Worm (Caenorhabditis elegans) whole organism, young adult: ENCODE results near the gene sra-28.
A peak's percentile ranks its signal among the peaks of the same experiment; 100 is the strongest.

ENCODE experiments used
- B0261.1 ChIP-seq: sonication (generic microtip); optimal IDR thresholded peaks from 2 replicates; lab custom pipeline; 2016; ENCODE audit warnings: mild to moderate bottlenecking, missing genetic modification characterization, moderate library complexity, missing compliant biosample characterization
- F22D6.2 ChIP-seq: sonication (generic microtip); optimal IDR thresholded peaks from 2 replicates; lab custom pipeline; 2016; ENCODE audit warnings: mild to moderate bottlenecking, missing genetic modification characterization, missing compliant biosample characterization
- K11D2.4 ChIP-seq: fragments of 200-800 bp; sonication (Bioruptor generic); IDR thresholded peaks from 2 replicates; pipeline ENCODE4 v1.3.6; 2022; ENCODE audit warnings: missing genetic modification reagents, missing genetic modification characterization, missing compliant biosample characterization
- K12H6.12 ChIP-seq: fragments of 200-800 bp; sonication (Bioruptor generic); optimal IDR thresholded peaks from 2 replicates; lab custom pipeline; 2018; ENCODE audit warnings: mild to moderate bottlenecking, missing genetic modification characterization, missing compliant biosample characterization
- T26A5.8 ChIP-seq: sonication (generic microtip); optimal IDR thresholded peaks from 2 replicates; lab custom pipeline; 2016; ENCODE audit warnings: missing genetic modification characterization, missing compliant biosample characterization
- Y53G8AR.9 ChIP-seq: fragments of 200-800 bp; sonication (Bioruptor generic); conservative IDR thresholded peaks from 2 replicates; pipeline ENCODE4 v1.3.6; 2022; ENCODE audit warnings: missing genetic modification reagents, missing genetic modification characterization, missing compliant biosample characterization
- ZK185.1 ChIP-seq: sonication (generic microtip); optimal IDR thresholded peaks from 2 replicates; lab custom pipeline; 2016; ENCODE audit warnings: mild to moderate bottlenecking, missing genetic modification characterization, missing compliant biosample characterization; ENCODE audit not compliant: poor library complexity, severe bottlenecking
- ama-1 ChIP-seq, 3 experiments: fragments of 150-350 bp in 1 of 3; sonication (generic microtip) in 2 of 3; optimal IDR thresholded peaks; 2 replicates each; lab custom pipeline; 2014 to 2018; ENCODE audit warnings: missing biosample characterization in 2 of 3, missing genetic modification characterization in 2 of 3, missing genetic modification reagents in 2 of 3
- attf-3 ChIP-seq: fragments of 200-800 bp; sonication (Bioruptor generic); conservative IDR thresholded peaks from 2 replicates; pipeline ENCODE4 v1.3.6; 2022; ENCODE audit warnings: missing genetic modification reagents, missing genetic modification characterization, missing compliant biosample characterization
- ccch-3 ChIP-seq: fragments of 200-800 bp; sonication (Bioruptor generic); optimal IDR thresholded peaks from 2 replicates; lab custom pipeline; 2018; ENCODE audit warnings: mild to moderate bottlenecking, missing genetic modification characterization, missing compliant biosample characterization
- ceh-100 ChIP-seq: fragments of 200-800 bp; sonication (Bioruptor generic); IDR thresholded peaks from 2 replicates; pipeline ENCODE4 v1.3.6; 2022; ENCODE audit warnings: missing genetic modification reagents, missing genetic modification characterization, missing compliant biosample characterization
- ceh-40 ChIP-seq: fragments of 200-800 bp; sonication (Bioruptor generic); IDR thresholded peaks from 2 replicates; pipeline ENCODE4 v1.3.6; 2022; ENCODE audit warnings: missing genetic modification characterization, missing compliant biosample characterization
- die-1 ChIP-seq: sonication (generic microtip); optimal IDR thresholded peaks from 2 replicates; lab custom pipeline; 2016; ENCODE audit warnings: missing genotype, mild to moderate bottlenecking, missing genetic modification characterization, missing compliant biosample characterization
- egl-44 ChIP-seq: fragments of 200-800 bp; sonication (Bioruptor generic); IDR thresholded peaks from 2 replicates; pipeline ENCODE4 v1.3.6; 2022; ENCODE audit warnings: missing genetic modification reagents, missing genetic modification characterization, missing compliant biosample characterization
- egrh-3 ChIP-seq: fragments of 200-800 bp; sonication (Bioruptor generic); IDR thresholded peaks from 2 replicates; pipeline ENCODE4 v1.3.6; 2022; ENCODE audit warnings: missing genetic modification reagents, missing genetic modification characterization, missing compliant biosample characterization
- ekl-4 ChIP-seq: fragments of 200-800 bp; sonication (Bioruptor generic); IDR thresholded peaks from 2 replicates; pipeline ENCODE4 v1.3.6; 2022; ENCODE audit warnings: missing genetic modification reagents, missing genetic modification characterization, missing compliant biosample characterization
- gei-17 ChIP-seq: fragments of 200-800 bp; sonication (Bioruptor generic); optimal IDR thresholded peaks from 2 replicates; lab custom pipeline; 2018; ENCODE audit warnings: mild to moderate bottlenecking, missing genetic modification characterization, missing compliant biosample characterization
- hmg-20 ChIP-seq: fragments of 200-800 bp; sonication (Bioruptor generic); IDR thresholded peaks from 2 replicates; pipeline ENCODE4 v1.3.6; 2022; ENCODE audit warnings: missing genetic modification reagents, missing genetic modification characterization, missing compliant biosample characterization
- hsf-1 ChIP-seq: fragments of 200-800 bp; sonication (Bioruptor generic); IDR thresholded peaks from 2 replicates; pipeline ENCODE4 v1.3.6; 2022; ENCODE audit warnings: missing genetic modification reagents, missing genetic modification characterization, missing compliant biosample characterization
- lag-1 ChIP-seq: fragments of 200-800 bp; sonication (Bioruptor generic); IDR thresholded peaks from 2 replicates; pipeline ENCODE4 v1.3.6; 2022; ENCODE audit warnings: missing genetic modification reagents, missing genetic modification characterization, missing compliant biosample characterization
- let-526 ChIP-seq: fragments of 200-800 bp; sonication (Bioruptor generic); IDR thresholded peaks from 2 replicates; pipeline ENCODE4 v1.3.6; 2022; ENCODE audit warnings: missing genetic modification reagents, missing genetic modification characterization, missing compliant biosample characterization
- lin-26 ChIP-seq: fragments of 200-800 bp; sonication (Bioruptor generic); IDR thresholded peaks from 2 replicates; pipeline ENCODE4 v1.3.6; 2022; ENCODE audit warnings: missing genetic modification reagents, missing genetic modification characterization, missing compliant biosample characterization
- lin-40 ChIP-seq: sonication (generic microtip); optimal IDR thresholded peaks from 2 replicates; lab custom pipeline; 2016; ENCODE audit warnings: missing genetic modification characterization, mild to moderate bottlenecking, missing compliant biosample characterization, missing genotype, missing genetic modification reagents
- madf-3 ChIP-seq: fragments of 200-800 bp; sonication (Bioruptor generic); IDR thresholded peaks from 2 replicates; pipeline ENCODE4 v1.3.6; 2022; ENCODE audit warnings: missing genetic modification reagents, missing genetic modification characterization, missing compliant biosample characterization
- madf-6 ChIP-seq: fragments of 200-800 bp; sonication (Bioruptor generic); IDR thresholded peaks from 2 replicates; pipeline ENCODE4 v1.3.6; 2022; ENCODE audit warnings: missing genetic modification reagents, missing genetic modification characterization, missing compliant biosample characterization
- mcd-1 ChIP-seq: fragments of 200-800 bp; sonication (Bioruptor generic); IDR thresholded peaks from 2 replicates; pipeline ENCODE4 v1.3.6; 2022; ENCODE audit warnings: missing genetic modification reagents, missing genetic modification characterization, missing compliant biosample characterization
- nhr-120 ChIP-seq: fragments of 200-800 bp; sonication (Bioruptor generic); IDR thresholded peaks from 2 replicates; pipeline ENCODE4 v1.3.6; 2022; ENCODE audit warnings: missing genetic modification characterization, missing compliant biosample characterization
- nhr-80 ChIP-seq: sonication (generic microtip); optimal IDR thresholded peaks from 2 replicates; lab custom pipeline; 2016; ENCODE audit warnings: missing genetic modification characterization, missing compliant biosample characterization
- nhr-90 ChIP-seq: sonication (generic microtip); optimal IDR thresholded peaks from 2 replicates; lab custom pipeline; 2016; ENCODE audit warnings: missing genotype, mild to moderate bottlenecking, missing genetic modification characterization, missing compliant biosample characterization
- rcor-1 ChIP-seq: fragments of 200-800 bp; sonication (Bioruptor generic); IDR thresholded peaks from 2 replicates; pipeline ENCODE4 v1.3.6; 2022; ENCODE audit warnings: missing genetic modification reagents, missing genetic modification characterization, missing compliant biosample characterization
- repo-1 ChIP-seq: sonication (generic microtip); optimal IDR thresholded peaks from 2 replicates; lab custom pipeline; 2017; ENCODE audit warnings: mild to moderate bottlenecking, missing genetic modification characterization, missing compliant biosample characterization
- tbp1 ChIP-seq: fragments of 200-800 bp; sonication (Bioruptor generic); optimal IDR thresholded peaks from 2 replicates; lab custom pipeline; 2018; ENCODE audit warnings: mild to moderate bottlenecking, missing genetic modification characterization, missing compliant biosample characterization
- xnd-1 ChIP-seq: sonication (generic microtip); optimal IDR thresholded peaks from 2 replicates; lab custom pipeline; 2016; ENCODE audit warnings: missing genotype, missing genetic modification reagents, missing genetic modification characterization, missing compliant biosample characterization
- ztf-25 ChIP-seq: fragments of 200-800 bp; sonication (Bioruptor generic); IDR thresholded peaks from 2 replicates; pipeline ENCODE4 v1.3.6; 2022; ENCODE audit warnings: missing genetic modification reagents, missing genetic modification characterization, missing compliant biosample characterization
- ztf-3 ChIP-seq: fragments of 200-800 bp; sonication (Bioruptor generic); optimal IDR thresholded peaks from 2 replicates; lab custom pipeline; 2018; ENCODE audit warnings: mild to moderate bottlenecking, missing genetic modification characterization, missing compliant biosample characterization
- ztf-6 ChIP-seq: fragments of 200-800 bp; sonication (Bioruptor generic); IDR thresholded peaks from 2 replicates; pipeline ENCODE4 v1.3.6; 2022; ENCODE audit warnings: missing genetic modification reagents, missing genetic modification characterization, missing compliant biosample characterization

sra-28 gene

DNA sequence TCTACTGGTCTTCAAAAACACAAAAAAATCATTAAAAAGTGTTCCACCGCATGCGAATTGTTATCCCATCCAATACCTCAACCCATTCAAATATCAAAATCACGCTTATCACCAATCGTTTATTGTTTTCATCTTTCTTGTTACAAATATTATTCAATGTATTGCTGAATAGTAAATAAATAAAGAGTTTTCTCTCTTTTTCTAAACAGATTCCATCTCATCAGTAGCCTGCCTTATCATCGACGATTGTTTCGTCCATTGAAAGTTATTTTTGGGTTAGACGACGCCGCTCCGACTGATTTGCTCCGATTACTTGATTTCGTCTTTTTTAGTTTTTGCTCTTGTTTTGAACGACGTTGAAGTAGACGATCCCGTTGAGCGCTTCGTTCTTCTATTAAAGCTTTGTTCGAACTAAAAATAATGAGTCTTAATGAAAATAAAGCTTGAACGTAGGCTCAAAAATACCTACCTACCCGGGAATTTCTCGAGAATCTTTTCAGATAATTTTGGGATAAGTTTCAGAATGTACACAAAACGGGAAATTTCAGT is 47.4 kb downstream of the sra-28 start:
- peak; percentile 19 for TF ChIP-seq repo-1 (tag; lab: Kevin White, UChicago)
- no peak for TF ChIP-seq nhr-90 (tag; lab: Kevin White, UChicago)
- peak; percentile 14 for TF ChIP-seq ama-1 (optimal IDR thresholded peaks at IDR 0.05; lab: Kevin White, UChicago)
- TF ChIP-seq ama-1 (GFP tag; optimal IDR thresholded peaks at IDR 0.05; lab: Kevin White, UChicago), result no peak

DNA sequence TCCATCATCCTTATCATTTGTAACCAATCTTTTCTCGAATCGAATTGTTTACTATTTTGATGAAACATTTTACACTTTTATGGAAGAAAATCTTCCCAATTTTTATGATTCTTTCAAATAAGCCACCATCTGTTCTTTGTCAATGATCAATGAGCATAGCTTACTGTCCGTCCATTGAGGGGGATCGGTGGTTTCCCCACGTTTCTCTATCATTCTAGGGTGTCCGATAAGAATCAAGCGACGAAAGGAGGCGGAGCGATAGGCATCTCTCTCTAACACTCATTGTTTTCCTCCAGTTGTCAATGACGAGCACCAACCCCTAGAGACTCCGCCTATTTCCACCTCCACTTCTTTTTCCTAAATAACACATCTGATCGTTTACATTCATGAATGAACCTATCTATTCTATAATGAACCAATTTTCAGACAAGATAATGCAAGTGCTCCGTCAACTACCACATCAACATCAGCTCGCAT is 49.0 kb downstream of the sra-28 start, which contains the start of gene C56E6.2:
C56E6.2 (plus strand) TSS at position 427 of the 477 bp plus-strand sequence.
- TF ChIP-seq ceh-40 (GFP tag; lab: Robert Waterston, UW) (0 out of 2 replicates have a peak, but pooled peaks have one; percentile 35), egrh-3 (GFP tag; lab: Robert Waterston, UW) (no peak), nhr-80 (peak; percentile 43)

ce11 chrII:6523940-6524339 is 49.6 kb downstream of the sra-28 start:
- TF ChIP-seq B0261.1 (no peak), lin-40 (no peak), madf-6 (no peak), hmg-20 (GFP tag; lab: Robert Waterston, UW) (no peak), K11D2.4 (GFP tag; lab: Robert Waterston, UW) (no peak), let-526 (GFP tag; lab: Robert Waterston, UW) (no peak), rcor-1 (no peak), F22D6.2 (tag; lab: Kevin White, UChicago) (no peak), ceh-100 (no peak), mcd-1 (no peak), lag-1 (GFP tag; lab: Robert Waterston, UW) (no peak), Y53G8AR.9 (GFP tag; lab: Robert Waterston, UW) (no peak), ztf-25 (GFP tag; lab: Robert Waterston, UW) (no peak), ceh-40 (GFP tag; lab: Robert Waterston, UW) (no peak), repo-1 (tag; lab: Kevin White, UChicago) (no peak), attf-3 (GFP tag; lab: Robert Waterston, UW) (no peak), K12H6.12 (tag; lab: Kevin White, UChicago) (no peak), ztf-6 (GFP tag; lab: Robert Waterston, UW) (no peak), T26A5.8 (no peak), ekl-4 (GFP tag; lab: Robert Waterston, UW) (no peak)

- no peak for TF ChIP-seq hsf-1 (GFP tag; lab: Robert Waterston, UW)
- TF ChIP-seq nhr-90 (tag; lab: Kevin White, UChicago), result peak; percentile 0
- no peak for TF ChIP-seq K11D2.4 (GFP tag; lab: Robert Waterston, UW)
- peak; percentile 10 for TF ChIP-seq nhr-80
- no peak for TF ChIP-seq gei-17 (GFP tag; lab: Kevin White, UChicago)
- TF ChIP-seq xnd-1 (tag; lab: Kevin White, UChicago), result no peak
- TF ChIP-seq madf-3 (GFP tag; lab: Robert Waterston, UW), result no peak
- TF ChIP-seq ZK185.1 (tag; lab: Kevin White, UChicago), result no peak
- TF ChIP-seq ccch-3, result no peak
- TF ChIP-seq nhr-120 (GFP tag; lab: Robert Waterston, UW), result no peak
- peak; percentile 10 for TF ChIP-seq die-1 (tag; lab: Kevin White, UChicago)
- TF ChIP-seq tbp1 (GFP tag; lab: Kevin White, UChicago), result no peak
- TF ChIP-seq ztf-3 (GFP tag; lab: Kevin White, UChicago), result no peak
- 0 out of 2 replicates have a peak, but pooled peaks have one; percentile 29 for TF ChIP-seq lin-26 (GFP tag; lab: Robert Waterston, UW)
- 0 out of 2 replicates have a peak, but pooled peaks have one; percentile 30 for TF ChIP-seq egl-44 (GFP tag; lab: Robert Waterston, UW)
Observed at ce11 chrII:6522622-6523254, 50.8 kb downstream of the sra-28 start.
